Fruit fly (Drosophila melanogaster) whole organism, wandering third instar larva: ENCODE results near the gene Mvd.
"Not testable (repeated sequence)": the region's sequence is repeated elsewhere in the genome, so short reads cannot be mapped to it uniquely, and the experiment has no call there.

Source experiments
- Hr78 ChIP-seq: fragments of >200 bp; optimal IDR thresholded peaks from 2 replicates; lab custom pipeline; 2017; ENCODE audit warnings: missing biosample characterization, missing genetic modification characterization
- br ChIP-seq: fragments of 200-800 bp; sonication (Bioruptor generic); optimal IDR thresholded peaks from 2 replicates; lab custom pipeline; 2016; ENCODE audit warnings: missing biosample characterization, missing genetic modification characterization
- tai ChIP-seq: sonication (Bioruptor generic); optimal IDR thresholded peaks from 2 replicates; lab custom pipeline; 2016; ENCODE audit warnings: missing biosample characterization, missing genetic modification characterization

Mvd gene

dm6 chrX:15799085-15799557 is 50.2 kb downstream of the Mvd start, which contains the start of the genes sordd2 and CG15602:
Gene sordd2 (minus strand): TSS chrX:15799162.
Gene CG15602 (plus strand): TSS chrX:15799426.
- TF ChIP-seq tai; br; Hr78 (GFP tag; lab: Kevin White, UChicago): not testable (repeated sequence)
- TF ChIP-seq, all 38 proteins: peak for 0; not testable (repeated sequence) for 38
